Fruit fly (Drosophila melanogaster) S2 (cell line): ENCODE measurements around the gene Prestin.

Source experiments
- CG8478 ChIP-seq: fragments of >200 bp; optimal IDR thresholded peaks from 2 replicates; lab custom pipeline; 2018
- CTCF ChIP-seq, 2 experiments: fragments of >200 bp; optimal IDR thresholded peaks; 2 replicates each; lab custom pipeline; 2018

- TF ChIP-seq CTCF (optimal IDR thresholded peaks at IDR 0.05; lab: Kevin White, UChicago) (no peak), CG8478 (lab: Kevin White, UChicago) (no peak)
Observed at dm6 chr3L:17950132-17950815, 42.7 kb upstream of the Prestin start.
